Worm (Caenorhabditis elegans) whole organism, young adult: ENCODE measurements around the gene ints-6.

Source experiments
- B0336.3 ChIP-seq: fragments of 200-800 bp; sonication (Bioruptor generic); IDR thresholded peaks from 2 replicates; pipeline ENCODE4 v1.3.6; 2022; ENCODE audit warnings: missing genetic modification characterization, missing compliant biosample characterization
- C06A6.2 ChIP-seq: fragments of 200-800 bp; sonication (Bioruptor generic); conservative IDR thresholded peaks from 2 replicates; pipeline ENCODE4 v1.3.6; 2022; ENCODE audit warnings: missing genetic modification characterization, missing compliant biosample characterization
- D2030.7 ChIP-seq: fragments of 200-800 bp; sonication (Bioruptor generic); IDR thresholded peaks from 2 replicates; pipeline ENCODE4 v1.3.6; 2022; ENCODE audit warnings: missing genetic modification reagents, missing genetic modification characterization, missing compliant biosample characterization
- F22D6.2 ChIP-seq: sonication (generic microtip); optimal IDR thresholded peaks from 2 replicates; lab custom pipeline; 2016; ENCODE audit warnings: mild to moderate bottlenecking, missing genetic modification characterization, missing compliant biosample characterization
- F33H1.4 ChIP-seq: fragments of 200-800 bp; sonication (Bioruptor generic); IDR thresholded peaks from 2 replicates; pipeline ENCODE4 v1.3.6; 2022; ENCODE audit warnings: missing genetic modification reagents, missing genetic modification characterization, missing compliant biosample characterization
- F49E8.2 ChIP-seq: sonication (generic microtip); optimal IDR thresholded peaks from 3 replicates; lab custom pipeline; 2017; ENCODE audit warnings: missing genetic modification characterization, mild to moderate bottlenecking, missing compliant biosample characterization, antibody characterized with exemption, moderate library complexity; ENCODE audit not compliant: insufficient read depth
- F52B5.7 ChIP-seq: sonication (generic microtip); optimal IDR thresholded peaks from 2 replicates; lab custom pipeline; 2016; ENCODE audit warnings: mild to moderate bottlenecking, missing genetic modification characterization, missing compliant biosample characterization
- K12H6.12 ChIP-seq: fragments of 200-800 bp; sonication (Bioruptor generic); optimal IDR thresholded peaks from 2 replicates; lab custom pipeline; 2018; ENCODE audit warnings: mild to moderate bottlenecking, missing genetic modification characterization, missing compliant biosample characterization
- ZK185.1 ChIP-seq: sonication (generic microtip); optimal IDR thresholded peaks from 2 replicates; lab custom pipeline; 2016; ENCODE audit warnings: mild to moderate bottlenecking, missing genetic modification characterization, missing compliant biosample characterization; ENCODE audit not compliant: poor library complexity, severe bottlenecking
- aptf-2 ChIP-seq: fragments of 200-800 bp; sonication (Bioruptor generic); conservative IDR thresholded peaks from 2 replicates; pipeline ENCODE4 v1.3.6; 2022; ENCODE audit warnings: missing genetic modification reagents, missing genetic modification characterization, missing compliant biosample characterization
- attf-3 ChIP-seq: fragments of 200-800 bp; sonication (Bioruptor generic); conservative IDR thresholded peaks from 2 replicates; pipeline ENCODE4 v1.3.6; 2022; ENCODE audit warnings: missing genetic modification reagents, missing genetic modification characterization, missing compliant biosample characterization
- cebp-2 ChIP-seq: fragments of 200-800 bp; sonication (Bioruptor generic); IDR thresholded peaks from 2 replicates; pipeline ENCODE4 v1.3.6; 2022; ENCODE audit warnings: missing genetic modification characterization, missing compliant biosample characterization
- ceh-40 ChIP-seq: fragments of 200-800 bp; sonication (Bioruptor generic); IDR thresholded peaks from 2 replicates; pipeline ENCODE4 v1.3.6; 2022; ENCODE audit warnings: missing genetic modification characterization, missing compliant biosample characterization
- ceh-58 ChIP-seq: fragments of 200-800 bp; sonication (Bioruptor generic); IDR thresholded peaks from 2 replicates; pipeline ENCODE4 v1.3.6; 2022; ENCODE audit warnings: missing genetic modification characterization, missing compliant biosample characterization
- ceh-79 ChIP-seq: sonication (generic microtip); optimal IDR thresholded peaks from 2 replicates; lab custom pipeline; 2017; ENCODE audit warnings: mild to moderate bottlenecking, missing genetic modification characterization, missing compliant biosample characterization
- dpff-1 ChIP-seq: sonication (generic microtip); optimal IDR thresholded peaks from 2 replicates; lab custom pipeline; 2017; ENCODE audit warnings: mild to moderate bottlenecking, missing genetic modification characterization, missing compliant biosample characterization
- dpl-1 ChIP-seq: fragments of 150-350 bp; optimal IDR thresholded peaks from 2 replicates; lab custom pipeline; 2014; ENCODE audit warnings: missing biosample characterization, missing genetic modification reagents, missing genetic modification characterization
- efl-1 ChIP-seq: fragments of 150-350 bp; optimal IDR thresholded peaks from 2 replicates; lab custom pipeline; 2014; ENCODE audit warnings: missing biosample characterization, missing genetic modification reagents, missing genetic modification characterization
- hmg-1.2 ChIP-seq: fragments of 200-800 bp; sonication (Bioruptor generic); IDR thresholded peaks from 2 replicates; pipeline ENCODE4 v1.3.6; 2022; ENCODE audit warnings: missing genetic modification reagents, missing genetic modification characterization, missing compliant biosample characterization
- hmg-20 ChIP-seq: fragments of 200-800 bp; sonication (Bioruptor generic); IDR thresholded peaks from 2 replicates; pipeline ENCODE4 v1.3.6; 2022; ENCODE audit warnings: missing genetic modification reagents, missing genetic modification characterization, missing compliant biosample characterization
- hrde-1 ChIP-seq: sonication (generic microtip); optimal IDR thresholded peaks from 2 replicates; lab custom pipeline; 2016; ENCODE audit warnings: missing genetic modification characterization, mild to moderate bottlenecking, missing compliant biosample characterization, moderate library complexity, missing genotype, missing genetic modification reagents, borderline replicate concordance
- hsf-1 ChIP-seq: fragments of 200-800 bp; sonication (Bioruptor generic); IDR thresholded peaks from 2 replicates; pipeline ENCODE4 v1.3.6; 2022; ENCODE audit warnings: missing genetic modification reagents, missing genetic modification characterization, missing compliant biosample characterization
- lag-1 ChIP-seq: fragments of 200-800 bp; sonication (Bioruptor generic); IDR thresholded peaks from 2 replicates; pipeline ENCODE4 v1.3.6; 2022; ENCODE audit warnings: missing genetic modification reagents, missing genetic modification characterization, missing compliant biosample characterization
- let-526 ChIP-seq: fragments of 200-800 bp; sonication (Bioruptor generic); IDR thresholded peaks from 2 replicates; pipeline ENCODE4 v1.3.6; 2022; ENCODE audit warnings: missing genetic modification reagents, missing genetic modification characterization, missing compliant biosample characterization
- lin-35 ChIP-seq, 3 experiments: fragments of 150-350 bp in 2 of 3; sonication (generic microtip) in 1 of 3; optimal IDR thresholded peaks; 2 replicates each; lab custom pipeline; 2014 to 2018; ENCODE audit warnings: missing biosample characterization in 3 of 3, missing genetic modification characterization in 3 of 3, missing genetic modification reagents in 3 of 3
- lin-40 ChIP-seq: sonication (generic microtip); optimal IDR thresholded peaks from 2 replicates; lab custom pipeline; 2016; ENCODE audit warnings: missing genetic modification characterization, mild to moderate bottlenecking, missing compliant biosample characterization, missing genotype, missing genetic modification reagents
- lin-54 ChIP-seq: fragments of 200-800 bp; sonication (Bioruptor generic); optimal IDR thresholded peaks from 2 replicates; lab custom pipeline; 2018; ENCODE audit warnings: mild to moderate bottlenecking, missing genetic modification characterization, missing compliant biosample characterization
- lir-1 ChIP-seq: fragments of 200-800 bp; sonication (Bioruptor generic); conservative IDR thresholded peaks from 2 replicates; pipeline ENCODE4 v1.3.6; 2022; ENCODE audit warnings: missing genetic modification reagents, missing genetic modification characterization, missing compliant biosample characterization
- lsl-1 ChIP-seq: fragments of 200-800 bp; sonication (Bioruptor generic); optimal IDR thresholded peaks from 2 replicates; lab custom pipeline; 2018; ENCODE audit warnings: mild to moderate bottlenecking, missing genetic modification characterization, moderate library complexity, missing compliant biosample characterization
- madf-3 ChIP-seq: fragments of 200-800 bp; sonication (Bioruptor generic); IDR thresholded peaks from 2 replicates; pipeline ENCODE4 v1.3.6; 2022; ENCODE audit warnings: missing genetic modification reagents, missing genetic modification characterization, missing compliant biosample characterization
- madf-6 ChIP-seq: fragments of 200-800 bp; sonication (Bioruptor generic); IDR thresholded peaks from 2 replicates; pipeline ENCODE4 v1.3.6; 2022; ENCODE audit warnings: missing genetic modification reagents, missing genetic modification characterization, missing compliant biosample characterization
- madf-8 ChIP-seq: fragments of 200-800 bp; sonication (Bioruptor generic); conservative IDR thresholded peaks from 2 replicates; pipeline ENCODE4 v1.3.6; 2022; ENCODE audit warnings: missing genetic modification reagents, missing genetic modification characterization, missing compliant biosample characterization
- mel-28 ChIP-seq: sonication (generic microtip); optimal IDR thresholded peaks from 2 replicates; lab custom pipeline; 2016; ENCODE audit warnings: borderline replicate concordance, mild to moderate bottlenecking, missing genetic modification characterization, missing compliant biosample characterization
- mxl-1 ChIP-seq: sonication (generic microtip); optimal IDR thresholded peaks from 2 replicates; lab custom pipeline; 2016; ENCODE audit warnings: missing genetic modification characterization, missing compliant biosample characterization
- nfya-1 ChIP-seq: sonication (generic microtip); optimal IDR thresholded peaks from 2 replicates; lab custom pipeline; 2017; ENCODE audit warnings: antibody characterized with exemption, missing compliant biosample characterization, missing genetic modification characterization, borderline replicate concordance; ENCODE audit not compliant: insufficient read depth
- nhr-80 ChIP-seq: sonication (generic microtip); optimal IDR thresholded peaks from 2 replicates; lab custom pipeline; 2016; ENCODE audit warnings: missing genetic modification characterization, missing compliant biosample characterization
- nhr-90 ChIP-seq: sonication (generic microtip); optimal IDR thresholded peaks from 2 replicates; lab custom pipeline; 2016; ENCODE audit warnings: missing genotype, mild to moderate bottlenecking, missing genetic modification characterization, missing compliant biosample characterization
- repo-1 ChIP-seq: sonication (generic microtip); optimal IDR thresholded peaks from 2 replicates; lab custom pipeline; 2017; ENCODE audit warnings: mild to moderate bottlenecking, missing genetic modification characterization, missing compliant biosample characterization
- rpc-1 ChIP-seq, 2 experiments: fragments of 150-350 bp in 1 of 2; sonication (generic microtip) in 1 of 2; optimal IDR thresholded peaks; 2 replicates each; lab custom pipeline; 2014 to 2018; ENCODE audit warnings: missing biosample characterization in 1 of 2, missing genetic modification characterization in 1 of 2, missing genetic modification reagents in 1 of 2, missing genotype in 1 of 2
- snpc-4 ChIP-seq, 5 experiments: fragments of 150-350 bp in 1 of 5; sonication (generic microtip) in 4 of 5; optimal IDR thresholded peaks; 2 replicates each; lab custom pipeline; 2014 to 2018; ENCODE audit warnings: missing genetic modification characterization in 5 of 5, missing biosample characterization in 3 of 5, antibody characterized with exemption in 2 of 5, mild to moderate bottlenecking in 2 of 5, missing compliant biosample characterization in 2 of 5, missing genotype in 2 of 5, moderate library complexity in 2 of 5, missing genetic modification reagents in 1 of 5
- somi-1 ChIP-seq: fragments of 200-800 bp; sonication (Bioruptor generic); optimal IDR thresholded peaks from 2 replicates; lab custom pipeline; 2018; ENCODE audit warnings: mild to moderate bottlenecking, missing genetic modification characterization, missing compliant biosample characterization
- tbp1 ChIP-seq: fragments of 200-800 bp; sonication (Bioruptor generic); optimal IDR thresholded peaks from 2 replicates; lab custom pipeline; 2018; ENCODE audit warnings: mild to moderate bottlenecking, missing genetic modification characterization, missing compliant biosample characterization
- unc-130 ChIP-seq: sonication (generic microtip); optimal IDR thresholded peaks from 2 replicates; lab custom pipeline; 2016; ENCODE audit warnings: missing genetic modification reagents, missing genetic modification characterization, missing compliant biosample characterization
- xnd-1 ChIP-seq: sonication (generic microtip); optimal IDR thresholded peaks from 2 replicates; lab custom pipeline; 2016; ENCODE audit warnings: missing genotype, missing genetic modification reagents, missing genetic modification characterization, missing compliant biosample characterization
- zim-3 ChIP-seq: sonication (generic microtip); optimal IDR thresholded peaks from 2 replicates; lab custom pipeline; 2017; ENCODE audit warnings: mild to moderate bottlenecking, missing genetic modification characterization, moderate library complexity, missing compliant biosample characterization

Gene ints-6

DNA sequence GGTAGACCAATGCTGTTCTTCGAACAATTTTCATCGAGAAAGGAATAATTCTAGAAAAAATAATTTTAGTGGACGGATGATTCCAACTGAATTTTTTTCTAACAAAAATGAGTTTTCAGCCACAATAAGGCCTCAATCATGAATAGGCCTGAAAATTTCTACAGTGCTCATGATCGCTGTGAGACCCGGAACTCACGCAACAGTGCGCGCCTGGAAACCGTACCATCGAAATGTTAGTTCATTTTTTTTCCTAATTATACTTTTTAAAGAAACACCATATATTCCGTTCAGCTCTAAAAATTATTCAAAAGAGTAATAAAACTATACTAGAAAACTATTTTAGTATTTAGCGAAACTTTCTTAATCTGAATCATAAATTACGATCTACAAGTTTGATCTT lies 33.4 kb downstream of the ints-6 start:
- peak; percentile 82 for TF ChIP-seq madf-8 (GFP tag; lab: Robert Waterston, UW)
- no peak for TF ChIP-seq hmg-20 (GFP tag; lab: Robert Waterston, UW)
- TF ChIP-seq lsl-1 (GFP tag; lab: Kevin White, UChicago), result peak; percentile 78
- peak; percentile 87 for TF ChIP-seq madf-6
- TF ChIP-seq xnd-1 (tag; lab: Kevin White, UChicago), result peak; percentile 59
- 0 out of 2 replicates have a peak, but pooled peaks have one; percentile 35 for TF ChIP-seq D2030.7
- TF ChIP-seq efl-1 (GFP tag; lab: Kevin White, UChicago), result peak; percentile 44
- TF ChIP-seq unc-130 (GFP tag; lab: Kevin White, UChicago), result no peak
- no peak for TF ChIP-seq F52B5.7 (tag; lab: Kevin White, UChicago)
- TF ChIP-seq lag-1 (GFP tag; lab: Robert Waterston, UW), result no peak
- TF ChIP-seq snpc-4 (GFP tag; optimal IDR thresholded peaks at IDR 0.05; lab: Kevin White, UChicago), result no peak
- TF ChIP-seq snpc-4 (tag; optimal IDR thresholded peaks at IDR 0.05; lab: Kevin White, UChicago), result no peak
- peak; percentile 83 for TF ChIP-seq F33H1.4
- peak; percentile 22 for TF ChIP-seq dpl-1 (GFP tag; lab: Kevin White, UChicago)
- no peak for TF ChIP-seq lir-1 (GFP tag; lab: Robert Waterston, UW)

DNA sequence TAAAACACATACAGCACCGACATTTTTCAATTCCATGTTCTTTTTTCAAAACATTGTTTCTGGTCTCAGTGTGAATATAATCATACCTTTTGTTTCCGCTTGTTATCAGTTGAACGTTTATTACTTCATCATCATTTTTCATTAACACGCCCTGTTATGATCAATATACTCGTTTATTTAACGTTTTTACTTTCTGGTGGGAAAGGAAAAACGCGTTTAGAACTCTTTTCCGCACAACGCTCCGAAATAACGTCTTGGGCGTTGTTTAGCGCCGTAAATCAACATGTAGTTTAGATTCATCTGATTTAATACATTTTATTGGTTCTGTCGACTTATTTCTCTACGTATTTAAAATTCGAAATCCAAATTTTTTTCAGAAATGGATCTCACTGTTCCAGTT lies 33.8 kb downstream of the ints-6 start, which contains the start of gene pgm-3:
Gene pgm-3, plus strand, starts transcription at position 378 of the 400 bp plus-strand sequence.
- TF ChIP-seq attf-3 (GFP tag; lab: Robert Waterston, UW) (peak; percentile 75), lin-35 (GFP tag; optimal IDR thresholded peaks at IDR 0.05; lab: Kevin White, UChicago) (no peak), rpc-1 (optimal IDR thresholded peaks at IDR 0.05; lab: Kevin White, UChicago) (no peak), rpc-1 (tag; optimal IDR thresholded peaks at IDR 0.05; lab: Kevin White, UChicago) (no peak), F22D6.2 (tag; lab: Kevin White, UChicago) (no peak), B0336.3 (GFP tag; lab: Robert Waterston, UW) (no peak), nfya-1 (no peak), mxl-1 (tag; lab: Kevin White, UChicago) (no peak), cebp-2 (GFP tag; lab: Robert Waterston, UW) (no peak)

ce11 chrIV:8728122-8728521 lies 36.6 kb downstream of the ints-6 start, which contains the start of gene otub-3:
otub-3 (plus strand) TSS chrIV:8728177.
- TF ChIP-seq ceh-40 (GFP tag; lab: Robert Waterston, UW) (no peak), hrde-1 (tag; lab: Kevin White, UChicago) (peak; percentile 24), hmg-1.2 (GFP tag; lab: Robert Waterston, UW) (no peak), ZK185.1 (tag; lab: Kevin White, UChicago) (no peak), somi-1 (GFP tag; lab: Kevin White, UChicago) (no peak), mel-28 (tag; lab: Kevin White, UChicago) (no peak), lin-40 (tag; lab: Kevin White, UChicago) (no peak), C06A6.2 (GFP tag; lab: Robert Waterston, UW) (no peak), let-526 (GFP tag; lab: Robert Waterston, UW) (no peak), nhr-80 (tag; lab: Kevin White, UChicago) (no peak), ceh-58 (GFP tag; lab: Robert Waterston, UW) (no peak), F49E8.2 (tag; lab: Kevin White, UChicago) (no peak), zim-3 (tag; lab: Kevin White, UChicago) (no peak), lin-54 (peak; percentile 13), ceh-79 (tag; lab: Kevin White, UChicago) (no peak), dpff-1 (no peak), hsf-1 (GFP tag; lab: Robert Waterston, UW) (no peak), B0336.3 (GFP tag; lab: Robert Waterston, UW) (peak; percentile 44; the same call in 1 of the 2 replicates), aptf-2 (no peak), madf-8 (GFP tag; lab: Robert Waterston, UW) (peak; percentile 74), tbp1 (GFP tag; lab: Kevin White, UChicago) (no peak), F22D6.2 (tag; lab: Kevin White, UChicago) (no peak), K12H6.12 (tag; lab: Kevin White, UChicago) (no peak), repo-1 (tag; lab: Kevin White, UChicago) (peak; percentile 20), nhr-90 (tag; lab: Kevin White, UChicago) (no peak), madf-3 (GFP tag; lab: Robert Waterston, UW) (no peak), xnd-1 (tag; lab: Kevin White, UChicago) (peak; percentile 66)
